Worm (Caenorhabditis elegans): ENCODE results near the gene C25E10.16.

Gene C25E10.16

ce11 chrV:9009175-9009574 is 50.2 kb downstream of the C25E10.16 start, which contains the start of gene srx-2:
Gene srx-2 (plus strand): TSS chrV:9009475.
- TF ChIP-seq C06A6.2 (GFP tag; conservative IDR thresholded peaks at IDR 0.05) (no peak), F23B12.7 (tag; optimal IDR thresholded peaks at IDR 0.05; ENCODE audit: insufficient read depth) (no peak), B0019.2 (GFP tag; conservative IDR thresholded peaks at IDR 0.05) (no peak), somi-1 (GFP tag; optimal IDR thresholded peaks at IDR 0.05) (no peak), ceh-100 (GFP tag; IDR thresholded peaks at IDR 0.05) (no peak), lag-1 (GFP tag; IDR thresholded peaks at IDR 0.05) (no peak), hlh-12 (tag; optimal IDR thresholded peaks at IDR 0.05) (no peak), F49E8.2 (tag; optimal IDR thresholded peaks at IDR 0.05; ENCODE audit: insufficient read depth) (no peak)

All from whole organism, young adult.